Worm (Caenorhabditis elegans) whole organism, L2 larva: ENCODE results near the gene rer-1.
A peak's percentile ranks its signal among the peaks of the same experiment; 100 is the strongest.

Experiments used
- C34F6.9 ChIP-seq: fragments of 150-350 bp; optimal IDR thresholded peaks from 2 replicates; lab custom pipeline; 2014; ENCODE audit warnings: missing biosample characterization, missing genetic modification characterization
- F13H6.1 ChIP-seq: sonication (generic microtip); optimal IDR thresholded peaks from 2 replicates; lab custom pipeline; 2016; ENCODE audit warnings: missing genetic modification characterization, missing compliant biosample characterization
- R02D3.7 ChIP-seq: fragments of 150-350 bp; optimal IDR thresholded peaks from 2 replicates; lab custom pipeline; 2014; ENCODE audit warnings: missing biosample characterization, missing genetic modification characterization
- Y55F3AM.14 ChIP-seq: fragments of 200-800 bp; sonication (Bioruptor generic); optimal IDR thresholded peaks from 2 replicates; lab custom pipeline; 2018; ENCODE audit warnings: mild to moderate bottlenecking, missing genetic modification characterization, missing compliant biosample characterization
- ZK546.5 ChIP-seq: sonication (generic microtip); optimal IDR thresholded peaks from 2 replicates; lab custom pipeline; 2017; ENCODE audit warnings: missing biosample characterization, missing genetic modification characterization
- alr-1 ChIP-seq: fragments of 150-350 bp; optimal IDR thresholded peaks from 2 replicates; lab custom pipeline; 2014; ENCODE audit warnings: missing biosample characterization, missing genetic modification characterization
- aly-2 ChIP-seq: fragments of 150-350 bp; optimal IDR thresholded peaks from 2 replicates; lab custom pipeline; 2014; ENCODE audit warnings: missing biosample characterization, missing genetic modification characterization
- ama-1 ChIP-seq: fragments of 150-350 bp; optimal IDR thresholded peaks from 2 replicates; lab custom pipeline; 2018; ENCODE audit warnings: inconsistent platforms
- blmp-1 ChIP-seq: sonication (generic microtip); optimal IDR thresholded peaks from 2 replicates; lab custom pipeline; 2017; ENCODE audit warnings: missing genetic modification characterization, mild to moderate bottlenecking, missing compliant biosample characterization, antibody characterized with exemption, moderate library complexity; ENCODE audit not compliant: insufficient read depth
- ceh-16 ChIP-seq: fragments of 150-350 bp; optimal IDR thresholded peaks from 2 replicates; lab custom pipeline; 2014; ENCODE audit warnings: missing biosample characterization, missing genetic modification characterization
- ceh-82 ChIP-seq: fragments of 150-350 bp; optimal IDR thresholded peaks from 2 replicates; lab custom pipeline; 2014; ENCODE audit warnings: missing biosample characterization, missing genetic modification characterization
- crh-2 ChIP-seq: sonication (generic microtip); optimal IDR thresholded peaks from 2 replicates; lab custom pipeline; 2017; ENCODE audit warnings: missing biosample characterization, missing genetic modification characterization
- dmd-4 ChIP-seq: sonication (generic microtip); optimal IDR thresholded peaks from 2 replicates; lab custom pipeline; 2017; ENCODE audit warnings: missing biosample characterization, missing genetic modification characterization
- egl-27 ChIP-seq: sonication (generic microtip); optimal IDR thresholded peaks from 3 replicates; lab custom pipeline; 2017; ENCODE audit warnings: missing biosample characterization, missing genetic modification reagents, missing genetic modification characterization
- elt-1 ChIP-seq: fragments of 150-350 bp; optimal IDR thresholded peaks from 2 replicates; lab custom pipeline; 2014; ENCODE audit warnings: missing biosample characterization, missing genetic modification characterization
- elt-3 ChIP-seq: sonication (generic microtip); optimal IDR thresholded peaks from 2 replicates; lab custom pipeline; 2017; ENCODE audit warnings: missing biosample characterization, missing genetic modification characterization
- fos-1 ChIP-seq: fragments of 150-350 bp; optimal IDR thresholded peaks from 2 replicates; lab custom pipeline; 2014; ENCODE audit warnings: missing biosample characterization, missing genetic modification characterization
- gmeb-1 ChIP-seq: fragments of 150-350 bp; optimal IDR thresholded peaks from 2 replicates; lab custom pipeline; 2014; ENCODE audit warnings: missing biosample characterization, missing genetic modification characterization
- lin-11 ChIP-seq: fragments of 150-350 bp; sonication (generic microtip); optimal IDR thresholded peaks from 2 replicates; lab custom pipeline; 2014; ENCODE audit warnings: missing biosample characterization, missing genetic modification characterization, inconsistent platforms, mixed read lengths
- lin-13 ChIP-seq: fragments of 150-350 bp; optimal IDR thresholded peaks from 2 replicates; lab custom pipeline; 2014; ENCODE audit warnings: missing biosample characterization, missing genetic modification reagents, missing genetic modification characterization
- lsy-2 ChIP-seq, 2 experiments: fragments of 150-350 bp in 1 of 2; sonication (generic microtip) in 1 of 2; optimal IDR thresholded peaks; 2 replicates each; lab custom pipeline; 2014 to 2017; ENCODE audit warnings: missing biosample characterization in 2 of 2, missing genetic modification characterization in 2 of 2
- mab-5 ChIP-seq: fragments of 150-350 bp; optimal IDR thresholded peaks from 2 replicates; lab custom pipeline; 2014; ENCODE audit warnings: missing biosample characterization, missing genetic modification characterization
- mbf-1 ChIP-seq: sonication (generic microtip); optimal IDR thresholded peaks from 2 replicates; lab custom pipeline; 2017; ENCODE audit warnings: missing biosample characterization, missing genetic modification characterization
- mdl-1 ChIP-seq, 2 experiments: fragments of 150-350 bp in 1 of 2; sonication (generic microtip) in 1 of 2; optimal IDR thresholded peaks; 2 replicates each; lab custom pipeline; 2017; ENCODE audit warnings: missing biosample characterization in 2 of 2, missing genetic modification characterization in 2 of 2
- nhr-10 ChIP-seq: sonication (generic microtip); optimal IDR thresholded peaks from 2 replicates; lab custom pipeline; 2017; ENCODE audit warnings: missing biosample characterization, missing genetic modification characterization
- nhr-11 ChIP-seq: fragments of 150-350 bp; optimal IDR thresholded peaks from 2 replicates; lab custom pipeline; 2014; ENCODE audit warnings: missing biosample characterization, missing genetic modification characterization
- nhr-12 ChIP-seq: fragments of 150-350 bp; optimal IDR thresholded peaks from 2 replicates; lab custom pipeline; 2014; ENCODE audit warnings: missing biosample characterization, missing genetic modification characterization
- nhr-129 ChIP-seq: fragments of 150-350 bp; optimal IDR thresholded peaks from 2 replicates; lab custom pipeline; 2014; ENCODE audit warnings: missing biosample characterization, missing genetic modification characterization
- nhr-21 ChIP-seq: fragments of 150-350 bp; optimal IDR thresholded peaks from 2 replicates; lab custom pipeline; 2014; ENCODE audit warnings: missing biosample characterization, missing genetic modification characterization
- nhr-23 ChIP-seq: fragments of 150-350 bp; optimal IDR thresholded peaks from 2 replicates; lab custom pipeline; 2014; ENCODE audit warnings: missing biosample characterization, missing genetic modification reagents, missing genetic modification characterization
- nhr-237 ChIP-seq: fragments of 150-350 bp; optimal IDR thresholded peaks from 2 replicates; lab custom pipeline; 2014; ENCODE audit warnings: missing biosample characterization, missing genetic modification characterization
- nhr-25 ChIP-seq: fragments of 150-350 bp; sonication (generic microtip); optimal IDR thresholded peaks from 3 replicates; lab custom pipeline; 2014; ENCODE audit warnings: missing biosample characterization, missing genetic modification characterization
- nhr-6 ChIP-seq: fragments of 150-350 bp; optimal IDR thresholded peaks from 2 replicates; lab custom pipeline; 2014; ENCODE audit warnings: missing biosample characterization, missing genetic modification characterization
- nhr-77 ChIP-seq: fragments of 150-350 bp; optimal IDR thresholded peaks from 2 replicates; lab custom pipeline; 2014; ENCODE audit warnings: missing biosample characterization, missing genetic modification characterization
- peb-1 ChIP-seq: fragments of 150-350 bp; optimal IDR thresholded peaks from 2 replicates; lab custom pipeline; 2014; ENCODE audit warnings: missing biosample characterization, missing genetic modification characterization
- sem-4 ChIP-seq: fragments of 150-350 bp; optimal IDR thresholded peaks from 2 replicates; lab custom pipeline; 2014; ENCODE audit warnings: missing biosample characterization, missing genetic modification reagents, missing genetic modification characterization
- skn-1 ChIP-seq: sonication (generic microtip); optimal IDR thresholded peaks from 2 replicates; lab custom pipeline; 2017; ENCODE audit warnings: missing biosample characterization, missing genetic modification characterization
- sma-3 ChIP-seq: sonication (generic microtip); optimal IDR thresholded peaks from 2 replicates; lab custom pipeline; 2016; ENCODE audit warnings: missing genetic modification reagents, missing genetic modification characterization, missing compliant biosample characterization
- sma-9 ChIP-seq, 2 experiments: fragments of 150-350 bp in 1 of 2; sonication (generic microtip) in 1 of 2; optimal IDR thresholded peaks; 2 replicates each; lab custom pipeline; 2014 to 2016; ENCODE audit warnings: missing genetic modification characterization in 2 of 2, mild to moderate bottlenecking in 1 of 2, missing biosample characterization in 1 of 2, missing compliant biosample characterization in 1 of 2, missing genetic modification reagents in 1 of 2, moderate library complexity in 1 of 2
- unc-39 ChIP-seq: fragments of 150-350 bp; optimal IDR thresholded peaks from 2 replicates; lab custom pipeline; 2014; ENCODE audit warnings: missing biosample characterization, missing genetic modification characterization
- unc-55 ChIP-seq: fragments of 150-350 bp; sonication (generic microtip); optimal IDR thresholded peaks from 3 replicates; lab custom pipeline; 2014; ENCODE audit warnings: missing biosample characterization, missing genetic modification reagents, missing genetic modification characterization
- unc-62 ChIP-seq: fragments of 150-350 bp; optimal IDR thresholded peaks from 2 replicates; lab custom pipeline; 2014; ENCODE audit warnings: missing biosample characterization, missing genetic modification reagents, missing genetic modification characterization
- zag-1 ChIP-seq: fragments of 150-350 bp; optimal IDR thresholded peaks from 2 replicates; lab custom pipeline; 2014; ENCODE audit warnings: missing biosample characterization, missing genetic modification characterization
- ztf-1 ChIP-seq: fragments of 200-800 bp; sonication (Bioruptor generic); conservative IDR thresholded peaks from 2 replicates; pipeline ENCODE4 v1.3.6; 2022; ENCODE audit warnings: missing genetic modification characterization, missing compliant biosample characterization
- ztf-4 ChIP-seq: fragments of 150-350 bp; optimal IDR thresholded peaks from 2 replicates; lab custom pipeline; 2014; ENCODE audit warnings: missing biosample characterization, missing genetic modification characterization

rer-1 gene

ce11 chrII:8818978-8819896 is 8.1 kb downstream of the rer-1 start, which contains the start of gene F46C5.10:
Gene F46C5.10, minus strand, starts transcription at chrII:8819028.
- TF ChIP-seq fos-1 (tag; lab: Kevin White, UChicago) (no peak), R02D3.7 (tag; lab: Kevin White, UChicago) (no peak), ceh-82 (no peak), lin-13 (GFP tag; lab: Kevin White, UChicago) (peak; percentile 14), elt-3 (no peak), unc-39 (tag; lab: Kevin White, UChicago) (no peak), mab-5 (tag; lab: Kevin White, UChicago) (no peak), ztf-4 (tag; lab: Kevin White, UChicago) (no peak), gmeb-1 (tag; lab: Kevin White, UChicago) (no peak), ZK546.5 (tag; lab: Kevin White, UChicago) (no peak), sem-4 (tag; lab: Kevin White, UChicago) (no peak), nhr-21 (peak; percentile 67), nhr-25 (tag; lab: Kevin White, UChicago) (peak; percentile 84), peb-1 (no peak), ztf-1 (no peak), lin-11 (tag; lab: Kevin White, UChicago) (no peak), elt-1 (tag; lab: Kevin White, UChicago) (no peak), blmp-1 (no peak), Y55F3AM.14 (no peak), unc-55 (no peak), crh-2 (tag; lab: Kevin White, UChicago) (no peak), egl-27 (tag; lab: Kevin White, UChicago) (no peak), ama-1 (lab: Kevin White, UChicago) (no peak), ceh-16 (tag; lab: Kevin White, UChicago) (no peak), mbf-1 (tag; lab: Kevin White, UChicago) (no peak), nhr-23 (no peak), skn-1 (tag; lab: Kevin White, UChicago) (no peak), sma-3 (GFP tag; lab: Kevin White, UChicago) (peak; percentile 8), nhr-11 (tag; lab: Kevin White, UChicago) (no peak), dmd-4 (tag; lab: Kevin White, UChicago) (no peak), lsy-2 (tag; optimal IDR thresholded peaks at IDR 0.05; lab: Kevin White, UChicago) (peak in 1 of 2 experiments; percentile 38), F13H6.1 (tag; lab: Kevin White, UChicago) (no peak), nhr-237 (tag; lab: Kevin White, UChicago) (no peak), zag-1 (tag; lab: Kevin White, UChicago) (no peak), aly-2 (tag; lab: Kevin White, UChicago) (no peak), nhr-12 (tag; lab: Kevin White, UChicago) (no peak), C34F6.9 (tag; lab: Kevin White, UChicago) (no peak), alr-1 (tag; lab: Kevin White, UChicago) (no peak), nhr-129 (no peak), nhr-77 (no peak), nhr-6 (tag; lab: Kevin White, UChicago) (no peak), sma-9 (GFP tag; optimal IDR thresholded peaks at IDR 0.05; lab: Kevin White, UChicago) (peak; percentile 40), sma-9 (tag; optimal IDR thresholded peaks at IDR 0.05; lab: Kevin White, UChicago) (no peak), nhr-10 (tag; lab: Kevin White, UChicago) (no peak), mdl-1 (tag; optimal IDR thresholded peaks at IDR 0.05; lab: Kevin White, UChicago) (no peak), unc-62 (GFP tag; lab: Kevin White, UChicago) (no peak)
